Worm (Caenorhabditis elegans) whole organism, L4 larva: ENCODE data around the gene srbc-16.

Experiments used
- F26F4.8 ChIP-seq: fragments of 200-800 bp; sonication (Bioruptor generic); conservative IDR thresholded peaks from 2 replicates; pipeline ENCODE4 v1.3.6; 2022; ENCODE audit warnings: missing genetic modification characterization, missing compliant biosample characterization
- F37D6.2 ChIP-seq: sonication (generic microtip); optimal IDR thresholded peaks from 2 replicates; lab custom pipeline; 2016; ENCODE audit warnings: mild to moderate bottlenecking, missing genetic modification characterization, missing compliant biosample characterization
- T20F7.1 ChIP-seq: fragments of 200-800 bp; sonication (Bioruptor generic); optimal IDR thresholded peaks from 2 replicates; lab custom pipeline; 2018; ENCODE audit warnings: mild to moderate bottlenecking, missing genetic modification characterization, missing compliant biosample characterization
- Y105C5A.15 ChIP-seq: fragments of 200-800 bp; sonication (Bioruptor generic); IDR thresholded peaks from 2 replicates; pipeline ENCODE4 v1.3.6; 2022; ENCODE audit warnings: missing genetic modification characterization, missing compliant biosample characterization
- Y5F2A.4 ChIP-seq: fragments of 200-800 bp; sonication (Bioruptor generic); optimal IDR thresholded peaks from 2 replicates; lab custom pipeline; 2018; ENCODE audit warnings: mild to moderate bottlenecking, missing genetic modification characterization, missing compliant biosample characterization
- Y75B8A.6 ChIP-seq: fragments of 200-800 bp; sonication (Bioruptor generic); IDR thresholded peaks from 2 replicates; pipeline ENCODE4 v1.3.6; 2022; ENCODE audit warnings: missing genetic modification reagents, missing genetic modification characterization, missing compliant biosample characterization
- aha-1 ChIP-seq: fragments of 150-350 bp; peaks from one replicate; lab custom pipeline; 2014; ENCODE audit warnings: missing biosample characterization, missing genetic modification characterization
- aly-2 ChIP-seq: sonication (generic microtip); optimal IDR thresholded peaks from 2 replicates; lab custom pipeline; 2018; ENCODE audit warnings: missing biosample characterization, missing genetic modification characterization
- ceh-28 ChIP-seq: fragments of 150-350 bp; optimal IDR thresholded peaks from 2 replicates; lab custom pipeline; 2014; ENCODE audit warnings: missing biosample characterization, missing genetic modification reagents, missing genetic modification characterization
- ceh-32 ChIP-seq: sonication (generic microtip); optimal IDR thresholded peaks from 2 replicates; lab custom pipeline; 2016; ENCODE audit warnings: mild to moderate bottlenecking, missing genetic modification characterization, missing compliant biosample characterization; ENCODE audit not compliant: poor library complexity
- ceh-62 ChIP-seq: sonication (generic microtip); optimal IDR thresholded peaks from 2 replicates; lab custom pipeline; 2017; ENCODE audit warnings: missing biosample characterization, missing genetic modification characterization
- cey-2 ChIP-seq: sonication (generic microtip); optimal IDR thresholded peaks from 3 replicates; lab custom pipeline; 2017; ENCODE audit warnings: missing genetic modification characterization, mild to moderate bottlenecking, missing compliant biosample characterization, antibody characterized with exemption, borderline replicate concordance; ENCODE audit not compliant: insufficient read depth
- ctbp-1 ChIP-seq: fragments of 200-800 bp; sonication (Bioruptor generic); IDR thresholded peaks from 2 replicates; pipeline ENCODE4 v1.3.6; 2022; ENCODE audit warnings: missing genetic modification reagents, missing genetic modification characterization, missing compliant biosample characterization
- daf-12 ChIP-seq: fragments of 150-350 bp; optimal IDR thresholded peaks from 2 replicates; lab custom pipeline; 2014; ENCODE audit warnings: missing biosample characterization, missing genetic modification reagents, missing genetic modification characterization
- daf-16 ChIP-seq, 3 experiments: sonication (generic microtip); optimal IDR thresholded peaks; 2 replicates each; lab custom pipeline; 2016 to 2017; ENCODE audit warnings: missing genetic modification characterization in 3 of 3, missing genetic modification reagents in 3 of 3, mild to moderate bottlenecking in 2 of 3, missing compliant biosample characterization in 2 of 3, missing biosample characterization in 1 of 3, moderate library complexity in 1 of 3
- daf-19 ChIP-seq: fragments of 200-800 bp; sonication (Bioruptor generic); conservative IDR thresholded peaks from 2 replicates; pipeline ENCODE4 v1.3.6; 2022; ENCODE audit warnings: missing genetic modification characterization, missing compliant biosample characterization
- dmd-6 ChIP-seq: fragments of 200-800 bp; sonication (Bioruptor generic); IDR thresholded peaks from 2 replicates; pipeline ENCODE4 v1.3.6; 2022; ENCODE audit warnings: missing genetic modification reagents, missing genetic modification characterization, missing compliant biosample characterization
- dmd-9 ChIP-seq: fragments of 200-800 bp; sonication (Bioruptor generic); IDR thresholded peaks from 2 replicates; pipeline ENCODE4 v1.3.6; 2022; ENCODE audit warnings: missing genetic modification reagents, missing genetic modification characterization, missing compliant biosample characterization
- dpl-1 ChIP-seq: fragments of 150-350 bp; optimal IDR thresholded peaks from 2 replicates; lab custom pipeline; 2014; ENCODE audit warnings: missing biosample characterization, missing genetic modification reagents, missing genetic modification characterization
- dve-1 ChIP-seq: sonication (generic microtip); optimal IDR thresholded peaks from 2 replicates; lab custom pipeline; 2017; ENCODE audit warnings: antibody characterized with exemption, mild to moderate bottlenecking, missing genetic modification characterization, missing compliant biosample characterization; ENCODE audit not compliant: insufficient read depth
- hif-1 ChIP-seq, 2 experiments: sonication (generic microtip); optimal IDR thresholded peaks; 2 replicates each; lab custom pipeline; 2016 to 2017; ENCODE audit warnings: missing compliant biosample characterization in 2 of 2, missing genetic modification characterization in 2 of 2, missing genetic modification reagents in 2 of 2, missing genotype in 2 of 2, mild to moderate bottlenecking in 1 of 2
- hlh-11 ChIP-seq: fragments of 200-800 bp; sonication (Bioruptor generic); optimal IDR thresholded peaks from 2 replicates; lab custom pipeline; 2018; ENCODE audit warnings: mild to moderate bottlenecking, missing genetic modification characterization, missing compliant biosample characterization
- lin-1 ChIP-seq: fragments of 200-800 bp; sonication (Bioruptor generic); IDR thresholded peaks from 2 replicates; pipeline ENCODE4 v1.3.6; 2022; ENCODE audit warnings: missing genetic modification reagents, missing genetic modification characterization, missing compliant biosample characterization
- lin-15B ChIP-seq: fragments of 150-350 bp; sonication (generic microtip); optimal IDR thresholded peaks from 3 replicates; lab custom pipeline; 2014; ENCODE audit warnings: missing biosample characterization, missing genetic modification characterization
- lin-29 ChIP-seq: fragments of 200-800 bp; sonication (Bioruptor generic); IDR thresholded peaks from 2 replicates; pipeline ENCODE4 v1.3.6; 2022; ENCODE audit warnings: missing genetic modification reagents, missing genetic modification characterization, missing compliant biosample characterization
- lin-38 ChIP-seq: fragments of 200-800 bp; sonication (Bioruptor generic); IDR thresholded peaks from 2 replicates; pipeline ENCODE4 v1.3.6; 2022; ENCODE audit warnings: missing genetic modification reagents, missing genetic modification characterization, missing compliant biosample characterization
- lin-39 ChIP-seq: fragments of 150-350 bp; optimal IDR thresholded peaks from 2 replicates; lab custom pipeline; 2014; ENCODE audit warnings: missing biosample characterization, missing genetic modification reagents, missing genetic modification characterization
- madf-5 ChIP-seq, 2 experiments: fragments of 200-800 bp; sonication (Bioruptor generic); IDR thresholded peaks; 2 replicates each; pipeline ENCODE4 v1.3.6; 2022; ENCODE audit warnings: missing compliant biosample characterization in 2 of 2, missing genetic modification characterization in 2 of 2
- mdl-1 ChIP-seq, 2 experiments: fragments of 150-350 bp in 1 of 2; sonication (generic microtip) in 1 of 2; optimal IDR thresholded peaks; 2 replicates each; lab custom pipeline; 2014 to 2017; ENCODE audit warnings: missing biosample characterization in 2 of 2, missing genetic modification characterization in 2 of 2
- nhr-11 ChIP-seq: fragments of 150-350 bp; optimal IDR thresholded peaks from 2 replicates; lab custom pipeline; 2014; ENCODE audit warnings: missing biosample characterization, missing genetic modification characterization
- nhr-28 ChIP-seq: fragments of 150-350 bp; optimal IDR thresholded peaks from 2 replicates; lab custom pipeline; 2014; ENCODE audit warnings: missing biosample characterization, missing genetic modification characterization
- nhr-76 ChIP-seq: fragments of 150-350 bp; optimal IDR thresholded peaks from 2 replicates; lab custom pipeline; 2014; ENCODE audit warnings: missing biosample characterization, missing genetic modification characterization
- pqm-1 ChIP-seq: sonication (generic microtip); optimal IDR thresholded peaks from 2 replicates; lab custom pipeline; 2017; ENCODE audit warnings: missing biosample characterization, missing genetic modification characterization
- saeg-2 ChIP-seq: fragments of 200-800 bp; sonication (Bioruptor generic); IDR thresholded peaks from 2 replicates; pipeline ENCODE4 v1.3.6; 2022; ENCODE audit warnings: missing genetic modification reagents, missing genetic modification characterization, missing compliant biosample characterization
- set-16 ChIP-seq: fragments of 200-800 bp; sonication (Bioruptor generic); IDR thresholded peaks from 2 replicates; pipeline ENCODE4 v1.3.6; 2022; ENCODE audit warnings: missing genetic modification reagents, missing genetic modification characterization, missing compliant biosample characterization
- spr-3 ChIP-seq: fragments of 200-800 bp; sonication (Bioruptor generic); optimal IDR thresholded peaks from 2 replicates; lab custom pipeline; 2018; ENCODE audit warnings: mild to moderate bottlenecking, missing genetic modification characterization, missing compliant biosample characterization
- unc-130 ChIP-seq: sonication (generic microtip); optimal IDR thresholded peaks from 2 replicates; lab custom pipeline; 2016; ENCODE audit warnings: missing genetic modification reagents, missing genetic modification characterization, missing compliant biosample characterization
- unc-39 ChIP-seq: sonication (generic microtip); optimal IDR thresholded peaks from 2 replicates; lab custom pipeline; 2017; ENCODE audit warnings: missing biosample characterization, missing genetic modification characterization
- unc-62 ChIP-seq, 3 experiments: fragments of 150-350 bp in 1 of 3; sonication (generic microtip); optimal IDR thresholded peaks in 2 of 3; peaks in 1 of 3; 1 replicate in 1 of 3; 2 replicates in 2 of 3; lab custom pipeline; 2014 to 2017; ENCODE audit warnings: missing biosample characterization in 3 of 3, missing genetic modification characterization in 3 of 3, missing genetic modification reagents in 3 of 3, missing genotype in 1 of 3
- zag-1 ChIP-seq: fragments of 150-350 bp; optimal IDR thresholded peaks from 2 replicates; lab custom pipeline; 2014; ENCODE audit warnings: missing biosample characterization, missing genetic modification characterization
- zip-2 ChIP-seq: fragments of 150-350 bp; optimal IDR thresholded peaks from 2 replicates; lab custom pipeline; 2014; ENCODE audit warnings: missing biosample characterization, missing genetic modification characterization
- ztf-7 ChIP-seq: fragments of 150-350 bp; optimal IDR thresholded peaks from 2 replicates; lab custom pipeline; 2014; ENCODE audit warnings: missing biosample characterization, missing genetic modification characterization

The srbc-16 gene

DNA sequence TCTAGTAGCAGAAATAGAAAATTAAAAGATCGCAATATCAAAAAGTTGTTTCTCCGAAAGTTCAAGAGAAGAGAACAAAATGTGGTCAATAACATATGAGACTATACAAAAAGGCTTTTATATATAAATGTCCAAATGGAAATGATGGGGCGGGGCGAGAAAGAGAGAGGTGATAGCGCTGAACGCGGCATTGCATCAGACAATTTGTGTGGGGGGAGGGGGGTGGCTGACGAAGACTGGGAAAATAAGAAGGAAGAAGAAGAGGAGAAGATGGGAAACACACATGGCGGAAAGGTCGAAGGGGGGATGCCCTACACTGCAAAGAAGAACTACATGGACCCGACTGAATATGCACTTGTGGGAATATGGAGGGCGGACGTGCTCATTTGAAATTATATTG lies 46.5 kb upstream of the srbc-16 start (continued):
- peak; percentile 18 for TF ChIP-seq dpl-1 (GFP tag; lab: Kevin White, UChicago)
- TF ChIP-seq F26F4.8, result no peak
- no peak for TF ChIP-seq unc-39
- no peak for TF ChIP-seq nhr-76 (tag; lab: Kevin White, UChicago)
- peak; percentile 52 for TF ChIP-seq dmd-6 (GFP tag; lab: Robert Waterston, UW)
- TF ChIP-seq ceh-28 (tag; lab: Kevin White, UChicago), result no peak
- TF ChIP-seq ceh-62 (tag; lab: Kevin White, UChicago), result no peak
- no peak for TF ChIP-seq T20F7.1 (GFP tag; lab: Kevin White, UChicago)
- TF ChIP-seq Y5F2A.4 (GFP tag; lab: Kevin White, UChicago), result no peak
- TF ChIP-seq lin-1 (GFP tag; lab: Robert Waterston, UW), result no peak
- TF ChIP-seq dve-1, result peak; percentile 4
- no peak for TF ChIP-seq daf-12
- peak; percentile 61 for TF ChIP-seq hlh-11 (tag; lab: Kevin White, UChicago)
- no peak for TF ChIP-seq Y75B8A.6
- TF ChIP-seq zip-2 (tag; lab: Kevin White, UChicago), result no peak
- TF ChIP-seq saeg-2 (GFP tag; lab: Robert Waterston, UW), result no peak
- no peak for TF ChIP-seq pqm-1 (tag; lab: Kevin White, UChicago)
- no peak for TF ChIP-seq spr-3 (GFP tag; lab: Kevin White, UChicago)
- no peak for TF ChIP-seq F37D6.2 (tag; lab: Kevin White, UChicago)
- peak in 1 of 2 experiments; percentile 7 for TF ChIP-seq hif-1 (tag; optimal IDR thresholded peaks at IDR 0.05; lab: Kevin White, UChicago)
- TF ChIP-seq lin-29 (GFP tag; lab: Robert Waterston, UW), result no peak
- TF ChIP-seq aha-1 (tag; lab: Kevin White, UChicago), result peak; percentile 60
- TF ChIP-seq nhr-28 (tag; lab: Kevin White, UChicago), result peak; percentile 63
- peak in 1 of 2 experiments; percentile 68 for TF ChIP-seq mdl-1 (tag; optimal IDR thresholded peaks at IDR 0.05; lab: Kevin White, UChicago)
- TF ChIP-seq aly-2 (tag; lab: Kevin White, UChicago), result no peak
- TF ChIP-seq daf-16 (GFP tag; optimal IDR thresholded peaks at IDR 0.05; lab: Kevin White, UChicago), result no peak
- no peak for TF ChIP-seq daf-16 (tag; optimal IDR thresholded peaks at IDR 0.05; lab: Kevin White, UChicago)
- TF ChIP-seq cey-2 (tag; lab: Kevin White, UChicago), result no peak
- no peak for TF ChIP-seq daf-19 (GFP tag; lab: Robert Waterston, UW)
- TF ChIP-seq unc-130 (GFP tag; lab: Kevin White, UChicago), result no peak
- TF ChIP-seq unc-62 (GFP tag; optimal IDR thresholded peaks at IDR 0.05 in 1 of 2; lab: Kevin White, UChicago), result no peak
- TF ChIP-seq unc-62 (tag; optimal IDR thresholded peaks at IDR 0.05; lab: Kevin White, UChicago), result no peak
- no peak for TF ChIP-seq zag-1 (tag; lab: Kevin White, UChicago)
- no peak for TF ChIP-seq lin-39 (tag; lab: Kevin White, UChicago)
- no peak for TF ChIP-seq lin-38

DNA sequence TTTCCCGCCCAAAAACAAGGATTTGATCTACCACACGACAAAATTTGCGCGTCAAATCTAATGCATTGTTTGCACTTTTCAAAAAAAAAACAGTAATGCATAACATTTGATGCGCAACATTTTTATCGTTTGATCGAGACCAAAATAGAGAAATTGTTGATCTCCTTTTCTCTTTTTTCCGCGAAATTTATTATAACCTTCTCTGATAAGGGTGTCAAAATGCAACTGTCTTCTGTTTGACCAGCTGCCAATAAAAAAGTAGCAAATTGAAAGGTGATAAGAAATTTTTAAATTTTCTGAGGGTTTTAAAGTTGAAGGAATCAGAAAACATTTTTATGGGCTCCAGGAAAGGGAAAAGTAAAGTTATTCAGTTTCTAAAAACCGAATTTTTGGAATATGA lies 44.8 kb upstream of the srbc-16 start:
- TF ChIP-seq ceh-62 (tag; lab: Kevin White, UChicago), result no peak
- peak; percentile 62 for TF ChIP-seq dmd-6 (GFP tag; lab: Robert Waterston, UW)
- no peak for TF ChIP-seq set-16
- no peak for TF ChIP-seq daf-16 (GFP tag; optimal IDR thresholded peaks at IDR 0.05; lab: Kevin White, UChicago)
- TF ChIP-seq daf-16 (tag; optimal IDR thresholded peaks at IDR 0.05; lab: Kevin White, UChicago), result peak; percentile 37

DNA sequence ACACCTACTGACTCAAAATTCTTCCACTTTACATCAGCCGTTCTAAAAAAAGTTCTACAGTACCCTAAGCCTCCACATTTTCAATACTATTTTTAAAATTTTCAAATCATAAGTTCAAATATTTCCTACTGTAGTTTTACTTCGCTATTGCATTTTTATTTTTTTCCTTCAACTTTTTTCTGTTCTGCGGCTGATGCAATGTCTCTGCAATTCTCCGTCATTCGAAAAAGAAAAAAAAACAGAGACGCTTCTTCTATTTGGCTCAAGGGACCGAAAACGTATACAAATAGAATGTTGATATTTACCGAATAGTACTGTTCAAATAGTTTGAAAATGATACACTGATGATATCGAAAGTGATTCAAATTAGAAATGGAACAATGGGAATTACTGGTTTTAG lies 43.6 kb upstream of the srbc-16 start:
- TF ChIP-seq Y105C5A.15 (GFP tag; lab: Robert Waterston, UW) (no peak), nhr-28 (tag; lab: Kevin White, UChicago) (peak; percentile 12), lin-15B (no peak), nhr-11 (peak; percentile 43), ztf-7 (tag; lab: Kevin White, UChicago) (no peak), ceh-32 (no peak), madf-5 (GFP tag; IDR thresholded peaks at IDR 0.05; lab: Robert Waterston, UW) (no peak), T20F7.1 (GFP tag; lab: Kevin White, UChicago) (no peak), dmd-9 (no peak), unc-62 (GFP tag; optimal IDR thresholded peaks at IDR 0.05 in 1 of 2; lab: Kevin White, UChicago) (peak in 1 of 2 experiments; percentile 42), unc-62 (tag; optimal IDR thresholded peaks at IDR 0.05; lab: Kevin White, UChicago) (no peak), unc-130 (GFP tag; lab: Kevin White, UChicago) (no peak), ctbp-1 (GFP tag; lab: Robert Waterston, UW) (no peak), hlh-11 (tag; lab: Kevin White, UChicago) (no peak)
